Worm (Caenorhabditis elegans): Measurements from ENCODE around the gene tsp-3.

tsp-3 gene

ce11 chrIII:13258163-13258562, 45.7 kb downstream of the tsp-3 start:
- TF ChIP-seq C34F6.9 (tag; optimal IDR thresholded peaks at IDR 0.05) (peak; percentile 50), ceh-16 (tag; optimal IDR thresholded peaks at IDR 0.05) (no peak), nhr-77 (tag; optimal IDR thresholded peaks at IDR 0.05) (no peak), nhr-11 (tag; optimal IDR thresholded peaks at IDR 0.05) (no peak), nhr-129 (tag; optimal IDR thresholded peaks at IDR 0.05) (no peak), sem-4 (tag; optimal IDR thresholded peaks at IDR 0.05) (peak; percentile 69), lin-39 (tag; optimal IDR thresholded peaks at IDR 0.05) (no peak), R02D3.7 (tag; optimal IDR thresholded peaks at IDR 0.05) (no peak), ztf-11 (tag; optimal IDR thresholded peaks at IDR 0.05) (no peak), mbf-1 (tag; optimal IDR thresholded peaks at IDR 0.05) (no peak), zag-1 (tag; optimal IDR thresholded peaks at IDR 0.05) (no peak), peb-1 (tag; optimal IDR thresholded peaks at IDR 0.05) (no peak), alr-1 (tag; optimal IDR thresholded peaks at IDR 0.05) (no peak), blmp-1 (tag; optimal IDR thresholded peaks at IDR 0.05; ENCODE audit: insufficient read depth) (no peak), unc-55 (GFP tag; optimal IDR thresholded peaks at IDR 0.05) (peak; percentile 43), nhr-10 (tag; optimal IDR thresholded peaks at IDR 0.05) (no peak), nhr-21 (tag; optimal IDR thresholded peaks at IDR 0.05) (no peak), ztf-4 (tag; optimal IDR thresholded peaks at IDR 0.05) (no peak), egl-27 (tag; optimal IDR thresholded peaks at IDR 0.05) (no peak), lsy-2 (tag; optimal IDR thresholded peaks at IDR 0.05) (peak in 1 of 2 experiments; percentile 32), mab-5 (tag; optimal IDR thresholded peaks at IDR 0.05) (no peak), nhr-12 (tag; optimal IDR thresholded peaks at IDR 0.05) (no peak), lin-13 (GFP tag; optimal IDR thresholded peaks at IDR 0.05) (peak; percentile 7), sma-9 (GFP tag; optimal IDR thresholded peaks at IDR 0.05) (peak; percentile 16), sma-9 (tag; optimal IDR thresholded peaks at IDR 0.05) (no peak), aly-2 (tag; optimal IDR thresholded peaks at IDR 0.05) (no peak), sma-3 (GFP tag; optimal IDR thresholded peaks at IDR 0.05) (no peak), F13H6.1 (tag; optimal IDR thresholded peaks at IDR 0.05) (peak; percentile 22), crh-2 (tag; optimal IDR thresholded peaks at IDR 0.05) (peak; percentile 3), snpc-4 (tag; optimal IDR thresholded peaks at IDR 0.05) (no peak), nhr-6 (tag; optimal IDR thresholded peaks at IDR 0.05) (no peak), ztf-1 (GFP tag; conservative IDR thresholded peaks at IDR 0.05) (no peak), elt-3 (tag; optimal IDR thresholded peaks at IDR 0.05) (no peak), lin-11 (tag; optimal IDR thresholded peaks at IDR 0.05) (peak; percentile 15), ama-1 (optimal IDR thresholded peaks at IDR 0.05) (no peak), ZK546.5 (tag; optimal IDR thresholded peaks at IDR 0.05) (no peak), ceh-82 (tag; optimal IDR thresholded peaks at IDR 0.05) (no peak), skn-1 (tag; optimal IDR thresholded peaks at IDR 0.05) (no peak)

ce11 chrIII:13258752-13259151, 46.3 kb downstream of the tsp-3 start:
- peak; percentile 20 for TF ChIP-seq C34F6.9 (tag; optimal IDR thresholded peaks at IDR 0.05)
- TF ChIP-seq nhr-23 (tag; optimal IDR thresholded peaks at IDR 0.05), result no peak
- peak; percentile 12 for TF ChIP-seq fos-1 (tag; optimal IDR thresholded peaks at IDR 0.05)
- no peak for TF ChIP-seq nhr-77 (tag; optimal IDR thresholded peaks at IDR 0.05)
- TF ChIP-seq nhr-25 (tag; optimal IDR thresholded peaks at IDR 0.05), result peak; percentile 29
- TF ChIP-seq R02D3.7 (tag; optimal IDR thresholded peaks at IDR 0.05), result no peak
- TF ChIP-seq lin-39 (tag; optimal IDR thresholded peaks at IDR 0.05), result no peak
- no peak for TF ChIP-seq skn-1 (tag; optimal IDR thresholded peaks at IDR 0.05)
- TF ChIP-seq nhr-129 (tag; optimal IDR thresholded peaks at IDR 0.05), result peak; percentile 41
- TF ChIP-seq lin-11 (tag; optimal IDR thresholded peaks at IDR 0.05), result no peak
- peak in 1 of 2 experiments; percentile 39 for TF ChIP-seq lsy-2 (tag; optimal IDR thresholded peaks at IDR 0.05)
- TF ChIP-seq F13H6.1 (tag; optimal IDR thresholded peaks at IDR 0.05), result no peak
- no peak for TF ChIP-seq ztf-4 (tag; optimal IDR thresholded peaks at IDR 0.05)
- peak; percentile 26 for TF ChIP-seq crh-2 (tag; optimal IDR thresholded peaks at IDR 0.05)
- no peak for TF ChIP-seq sma-3 (GFP tag; optimal IDR thresholded peaks at IDR 0.05)

ce11 chrIII:13260344-13260743, 47.9 kb downstream of the tsp-3 start:
- TF ChIP-seq sem-4 (tag; optimal IDR thresholded peaks at IDR 0.05) (no peak), F13H6.1 (tag; optimal IDR thresholded peaks at IDR 0.05) (no peak), ztf-11 (tag; optimal IDR thresholded peaks at IDR 0.05) (no peak), nhr-237 (tag; optimal IDR thresholded peaks at IDR 0.05) (no peak), gmeb-1 (tag; optimal IDR thresholded peaks at IDR 0.05) (no peak), nhr-21 (tag; optimal IDR thresholded peaks at IDR 0.05) (no peak), nhr-11 (tag; optimal IDR thresholded peaks at IDR 0.05) (no peak), Y55F3AM.14 (GFP tag; optimal IDR thresholded peaks at IDR 0.05) (no peak), nhr-6 (tag; optimal IDR thresholded peaks at IDR 0.05) (no peak), nhr-12 (tag; optimal IDR thresholded peaks at IDR 0.05) (no peak), unc-39 (tag; optimal IDR thresholded peaks at IDR 0.05) (no peak), nhr-23 (tag; optimal IDR thresholded peaks at IDR 0.05) (no peak)
